Worm (Caenorhabditis elegans) whole organism, L2 larva: ENCODE measurements around the gene dgat-2.

Source experiments
- Y55F3AM.14 ChIP-seq: fragments of 200-800 bp; sonication (Bioruptor generic); optimal IDR thresholded peaks from 2 replicates; lab custom pipeline; 2018; ENCODE audit warnings: mild to moderate bottlenecking, missing genetic modification characterization, missing compliant biosample characterization
- mab-5 ChIP-seq: fragments of 150-350 bp; optimal IDR thresholded peaks from 2 replicates; lab custom pipeline; 2014; ENCODE audit warnings: missing biosample characterization, missing genetic modification characterization
- mdl-1 ChIP-seq, 2 experiments: fragments of 150-350 bp in 1 of 2; sonication (generic microtip) in 1 of 2; optimal IDR thresholded peaks; 2 replicates each; lab custom pipeline; 2017; ENCODE audit warnings: missing biosample characterization in 2 of 2, missing genetic modification characterization in 2 of 2

DNA sequence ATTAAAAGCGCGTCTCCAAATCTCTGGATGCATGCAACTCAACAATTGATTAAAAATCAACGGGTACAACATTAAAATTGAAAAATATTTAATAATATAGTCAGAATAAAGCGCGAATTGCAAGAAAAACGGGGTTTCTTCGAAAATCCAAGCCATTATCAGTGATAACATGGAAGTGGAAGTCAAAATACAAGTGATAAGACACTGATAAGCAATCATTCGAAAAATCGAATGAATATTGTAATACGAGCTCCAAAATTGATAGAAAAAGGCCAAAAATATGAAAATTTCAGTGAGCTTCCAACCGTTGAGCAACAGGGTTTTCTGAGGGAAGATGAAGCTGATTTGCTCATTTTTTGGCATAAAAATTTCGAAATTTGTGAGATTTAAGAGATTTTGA lies 34.2 kb downstream of the dgat-2 start:
- no peak for TF ChIP-seq Y55F3AM.14 (GFP tag; lab: Kevin White, UChicago)
- no peak for TF ChIP-seq mab-5
- no peak for TF ChIP-seq mdl-1 (tag; optimal IDR thresholded peaks at IDR 0.05; lab: Kevin White, UChicago)
